Worm (Caenorhabditis elegans): ENCODE measurements around the gene srbc-43.

DNA sequence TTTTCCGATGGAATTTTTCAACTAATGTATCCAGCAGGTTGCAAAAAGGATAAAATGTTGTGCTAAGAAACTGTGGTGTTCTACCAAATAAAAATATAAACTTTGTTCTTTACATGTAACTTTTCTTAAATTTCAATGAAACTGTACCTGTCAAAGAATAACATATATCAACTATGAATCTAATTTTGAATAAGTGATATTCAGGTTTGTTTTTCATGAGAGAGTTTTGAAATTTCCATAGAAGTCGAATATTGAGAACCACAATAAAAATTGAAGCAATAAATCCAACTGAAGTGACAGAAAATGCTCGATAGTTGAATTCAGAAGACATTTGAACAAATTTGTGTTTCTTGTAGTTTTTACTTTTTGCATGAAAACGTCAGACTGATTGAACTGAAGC, at the start of gene srbc-43:
- TF ChIP-seq him-1 (tag; optimal IDR thresholded peaks at IDR 0.05) (no peak), W03F9.2 (tag; optimal IDR thresholded peaks at IDR 0.05) (no peak)

All from whole organism, L4/young adult.